Fruit fly (Drosophila melanogaster): ENCODE results near the gene und.

Gene und

DNA sequence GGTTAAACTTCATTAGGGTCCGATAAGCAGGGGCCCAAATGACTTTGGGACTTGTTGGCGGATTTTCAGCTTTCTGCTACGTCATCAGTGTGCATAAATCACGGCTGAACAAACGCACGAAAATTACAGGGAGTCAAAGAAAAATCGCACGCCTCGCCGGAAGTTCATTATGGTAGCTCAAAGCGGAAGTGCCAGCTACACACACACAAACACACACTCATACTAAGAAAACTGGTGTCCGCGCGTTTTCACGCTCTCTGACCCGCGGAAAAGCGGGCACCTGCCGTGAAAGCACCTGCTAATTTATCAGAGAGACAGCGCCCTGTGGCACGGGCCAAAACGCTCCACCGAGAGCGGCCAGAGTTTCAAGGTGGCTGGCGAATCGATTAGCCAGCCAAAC is 25.8 kb upstream of the und start:
- TF ChIP-seq woc (GFP tag; optimal IDR thresholded peaks at IDR 0.05) (no peak), Hr83 (GFP tag; optimal IDR thresholded peaks at IDR 0.05; ENCODE audit: poor library complexity, severe bottlenecking) (no peak), Hnf4 (GFP tag; optimal IDR thresholded peaks at IDR 0.05) (no peak), psq (GFP tag; optimal IDR thresholded peaks at IDR 0.05) (no peak), brk (GFP tag; optimal IDR thresholded peaks at IDR 0.05) (no peak), rgr (GFP tag; optimal IDR thresholded peaks at IDR 0.05) (no peak), N (GFP tag; optimal IDR thresholded peaks at IDR 0.05) (no peak), Sp1 (GFP tag; optimal IDR thresholded peaks at IDR 0.05) (no peak), tai (GFP tag; optimal IDR thresholded peaks at IDR 0.05) (no peak), Dif (GFP tag; optimal IDR thresholded peaks at IDR 0.05; ENCODE audit: partially characterized antibody) (no peak), fru (GFP tag; optimal IDR thresholded peaks at IDR 0.05) (no peak), dmrt93B (GFP tag; optimal IDR thresholded peaks at IDR 0.05) (no peak), foxo (GFP tag; optimal IDR thresholded peaks at IDR 0.05) (no peak), jim (GFP tag; optimal IDR thresholded peaks at IDR 0.05) (no peak)

dm6 chr2L:9737803-9738202 is 25.4 kb upstream of the und start:
- TF ChIP-seq foxo (GFP tag; optimal IDR thresholded peaks at IDR 0.05): peak in 1 of 2 experiments; percentile 20
- no peak for TF ChIP-seq Hr83 (GFP tag; optimal IDR thresholded peaks at IDR 0.05; ENCODE audit: poor library complexity, severe bottlenecking)
- TF ChIP-seq HLH106 (tag; optimal IDR thresholded peaks at IDR 0.05): peak; percentile 12
- TF ChIP-seq dl (GFP tag; optimal IDR thresholded peaks at IDR 0.05; ENCODE audit: insufficient read depth in 1 of 2, partially characterized antibody in 2 of 2): no peak
- no peak for TF ChIP-seq GATAd (GFP tag; optimal IDR thresholded peaks at IDR 0.05)
- TF ChIP-seq rgr (GFP tag; optimal IDR thresholded peaks at IDR 0.05): peak; percentile 17
- peak; percentile 14 for TF ChIP-seq h (GFP tag; optimal IDR thresholded peaks at IDR 0.05)

DNA sequence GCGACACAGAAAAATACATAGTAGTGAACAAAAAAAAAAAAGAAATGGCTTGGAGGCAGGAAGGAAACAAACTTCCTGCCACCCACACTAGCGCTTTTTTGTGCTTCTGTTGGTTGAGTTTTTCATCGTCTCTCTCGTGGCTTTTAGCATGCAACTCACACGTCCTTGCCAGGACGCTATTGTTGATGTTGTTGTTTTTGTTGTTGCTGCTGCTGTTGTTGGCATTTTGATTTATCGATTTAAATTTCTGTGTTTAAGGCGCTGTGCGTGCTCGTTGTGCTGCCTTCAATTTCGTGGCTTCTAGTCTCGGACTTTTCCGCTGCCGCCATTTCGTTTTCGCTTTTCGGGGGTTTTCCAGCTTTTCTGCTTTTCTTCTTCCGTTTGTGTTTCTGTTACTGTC is 23.5 kb upstream of the und start:
- no peak for TF ChIP-seq h (GFP tag; optimal IDR thresholded peaks at IDR 0.05)
- TF ChIP-seq Dfd (GFP tag; optimal IDR thresholded peaks at IDR 0.05): peak; percentile 63
- TF ChIP-seq Hr78 (GFP tag; optimal IDR thresholded peaks at IDR 0.05): no peak
- no peak for TF ChIP-seq Hr83 (GFP tag; optimal IDR thresholded peaks at IDR 0.05; ENCODE audit: poor library complexity, severe bottlenecking)
- no peak for TF ChIP-seq br (GFP tag; optimal IDR thresholded peaks at IDR 0.05)

dm6 chr2L:9743823-9744222 is 19.3 kb upstream of the und start:
- TF ChIP-seq N (GFP tag; optimal IDR thresholded peaks at IDR 0.05) (no peak), Vsx2 (GFP tag; optimal IDR thresholded peaks at IDR 0.05; ENCODE audit: partially characterized antibody) (no peak), dmrt93B (GFP tag; optimal IDR thresholded peaks at IDR 0.05) (no peak), Dif (GFP tag; optimal IDR thresholded peaks at IDR 0.05; ENCODE audit: partially characterized antibody) (no peak), Jra (GFP tag; optimal IDR thresholded peaks at IDR 0.05) (no peak), pan (optimal IDR thresholded peaks at IDR 0.05) (no peak), fru (GFP tag; optimal IDR thresholded peaks at IDR 0.05) (no peak), rgr (GFP tag; optimal IDR thresholded peaks at IDR 0.05) (no peak), brk (GFP tag; optimal IDR thresholded peaks at IDR 0.05) (no peak), Mio (GFP tag; optimal IDR thresholded peaks at IDR 0.05) (no peak)

DNA sequence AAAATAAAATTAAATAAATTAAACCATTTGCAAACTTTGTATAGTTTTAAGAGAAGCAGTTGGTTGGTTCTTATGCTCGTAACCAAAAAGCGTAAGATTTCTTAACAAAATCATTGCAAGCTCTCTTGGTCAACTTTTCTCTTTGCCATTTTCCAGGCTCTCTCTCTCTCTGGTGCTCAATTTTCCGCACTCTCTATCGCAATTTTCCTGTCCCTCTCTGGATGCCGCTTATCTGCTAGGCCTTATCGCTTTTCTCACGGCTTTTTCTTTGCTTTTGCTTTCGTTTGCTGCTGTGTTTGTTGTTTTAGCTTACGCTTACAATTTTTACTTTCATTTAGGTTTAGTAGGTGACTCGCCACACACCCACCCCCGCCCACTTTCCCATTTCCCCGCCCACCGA is 18.5 kb upstream of the und start:
- TF ChIP-seq brk (GFP tag; optimal IDR thresholded peaks at IDR 0.05) (no peak), Jra (GFP tag; optimal IDR thresholded peaks at IDR 0.05) (no peak), fru (GFP tag; optimal IDR thresholded peaks at IDR 0.05) (no peak), Myc (optimal IDR thresholded peaks at IDR 0.05) (no peak)

DNA sequence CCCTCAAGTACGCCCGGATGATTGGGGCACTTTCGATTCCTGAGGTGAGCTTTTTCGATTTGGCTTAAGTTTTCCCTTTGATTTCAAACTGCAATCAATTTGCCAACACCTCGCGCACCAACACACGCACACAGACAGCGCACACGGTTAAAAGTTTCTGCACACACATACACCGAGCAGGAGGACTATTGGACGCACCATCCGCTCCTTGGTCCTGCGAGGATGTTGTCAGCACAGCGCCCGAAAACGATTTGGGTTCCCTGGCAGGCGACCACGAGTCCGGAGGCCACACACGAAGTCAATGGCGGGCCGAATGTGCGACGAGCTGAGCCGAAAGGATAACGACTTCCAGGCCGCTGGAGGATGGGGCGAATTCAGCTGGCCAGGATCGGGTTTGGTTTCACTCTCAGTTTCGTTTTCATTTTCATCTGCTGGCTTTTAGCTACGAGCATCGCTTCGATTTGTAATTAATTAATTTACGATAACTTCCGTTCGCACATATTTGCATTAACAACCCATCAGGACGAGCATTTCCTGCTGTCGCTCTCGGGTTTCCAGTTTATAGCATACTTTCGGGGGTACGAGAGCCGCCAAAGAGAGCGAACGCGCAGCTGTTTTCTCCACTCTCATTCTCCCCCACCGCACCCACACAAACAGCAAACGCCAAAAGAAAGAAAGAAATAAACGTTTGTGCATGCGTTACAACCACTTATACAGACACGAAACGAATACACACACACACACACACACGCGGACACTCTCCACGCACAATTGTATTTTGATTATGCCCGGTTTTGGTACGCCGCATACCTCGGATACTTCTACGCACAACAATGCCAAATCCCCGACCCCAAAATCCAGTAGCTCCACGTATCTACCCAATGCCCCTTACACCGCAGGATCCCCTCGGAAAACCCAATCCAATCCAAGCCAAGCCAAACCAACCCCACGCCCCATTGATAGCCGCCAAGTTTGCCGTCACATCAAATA is 16.6 kb upstream of the und start, which contains the start of gene Nckx30C:
Gene Nckx30C (minus strand): TSS at position 260 of the 990 bp plus-strand sequence.
- TF ChIP-seq tai (GFP tag; optimal IDR thresholded peaks at IDR 0.05) (no peak), fru (GFP tag; optimal IDR thresholded peaks at IDR 0.05) (no peak), Dfd (GFP tag; optimal IDR thresholded peaks at IDR 0.05) (peak; percentile 41), lola (GFP tag; optimal IDR thresholded peaks at IDR 0.05) (no peak)

Measured in whole organism, wandering third instar larva.